Worm (Caenorhabditis elegans) whole organism, L4 larva: ENCODE results near the gene K09E9.3.

ENCODE experiments used
- F37D6.2 ChIP-seq: sonication (generic microtip); optimal IDR thresholded peaks from 2 replicates; lab custom pipeline; 2016; ENCODE audit warnings: mild to moderate bottlenecking, missing genetic modification characterization, missing compliant biosample characterization
- F49E8.2 ChIP-seq: sonication (generic microtip); optimal IDR thresholded peaks from 2 replicates; lab custom pipeline; 2016; ENCODE audit warnings: missing compliant biosample characterization, mild to moderate bottlenecking, missing genetic modification characterization, borderline replicate concordance
- nhr-11 ChIP-seq: fragments of 150-350 bp; optimal IDR thresholded peaks from 2 replicates; lab custom pipeline; 2014; ENCODE audit warnings: missing biosample characterization, missing genetic modification characterization
- nhr-237 ChIP-seq: sonication (generic microtip); optimal IDR thresholded peaks from 2 replicates; lab custom pipeline; 2017; ENCODE audit warnings: missing biosample characterization, missing genetic modification characterization

ce11 chrX:15567986-15568940 is 45.3 kb downstream of the K09E9.3 start, which contains the start of gene dyn-1:
- TF ChIP-seq nhr-11 (tag; lab: Kevin White, UChicago) (peak; percentile 16), F37D6.2 (no peak), F49E8.2 (no peak), nhr-237 (tag; lab: Kevin White, UChicago) (no peak)
